Worm (Caenorhabditis elegans): ENCODE data around the gene div-1.

div-1 gene

DNA sequence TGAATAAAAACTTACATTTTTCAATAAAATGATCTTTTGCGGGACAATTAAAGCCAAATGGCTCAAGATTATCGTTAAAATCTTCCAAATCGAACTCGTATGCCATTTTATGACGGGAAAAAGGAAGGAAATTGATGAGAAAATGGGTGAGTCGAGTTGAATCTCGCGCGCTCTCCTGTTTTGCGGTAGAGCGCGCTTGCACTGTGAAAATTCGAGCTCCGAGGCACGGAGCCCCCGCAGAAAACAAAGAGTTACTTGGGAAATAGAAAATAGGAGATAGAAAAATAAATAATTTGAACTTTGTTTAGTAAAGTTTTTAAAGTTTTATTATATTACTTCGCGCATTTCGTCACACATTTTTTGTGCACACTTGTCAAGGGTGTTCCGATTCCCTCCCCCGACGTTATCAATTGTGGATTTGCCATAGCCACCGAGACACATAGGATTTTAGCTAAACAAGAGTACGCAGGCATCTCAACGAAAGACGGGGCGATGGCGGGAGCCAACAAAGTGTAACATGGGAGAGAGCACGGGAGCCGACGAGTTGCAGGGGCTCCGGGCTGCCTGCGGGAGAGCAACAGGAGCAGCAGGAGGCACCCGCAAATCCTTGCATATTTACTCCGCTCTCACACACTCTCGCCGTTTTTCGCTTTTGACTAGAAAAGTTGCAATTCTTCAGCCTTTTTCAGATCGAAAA is at the start of gene div-1, which contains the start of gene cor-1:
Gene div-1, minus strand, starts transcription at position 119 of the 697 bp plus-strand sequence.
Gene cor-1, plus strand, starts transcription at position 671 of the 697 bp plus-strand sequence.
- TF ChIP-seq ceh-36 (tag; optimal IDR thresholded peaks at IDR 0.05) (no peak), scrt-1 (GFP tag; IDR thresholded peaks at IDR 0.05) (0 out of 2 replicates have a peak, but pooled peaks have one; percentile 22), F13C5.2 (tag; optimal IDR thresholded peaks at IDR 0.05) (no peak), hnd-1 (tag; optimal IDR thresholded peaks at IDR 0.05) (no peak), flt-1 (GFP tag; IDR thresholded peaks at IDR 0.05) (no peak), hmg-4 (GFP tag; optimal IDR thresholded peaks at IDR 0.05) (peak; percentile 13)

DNA sequence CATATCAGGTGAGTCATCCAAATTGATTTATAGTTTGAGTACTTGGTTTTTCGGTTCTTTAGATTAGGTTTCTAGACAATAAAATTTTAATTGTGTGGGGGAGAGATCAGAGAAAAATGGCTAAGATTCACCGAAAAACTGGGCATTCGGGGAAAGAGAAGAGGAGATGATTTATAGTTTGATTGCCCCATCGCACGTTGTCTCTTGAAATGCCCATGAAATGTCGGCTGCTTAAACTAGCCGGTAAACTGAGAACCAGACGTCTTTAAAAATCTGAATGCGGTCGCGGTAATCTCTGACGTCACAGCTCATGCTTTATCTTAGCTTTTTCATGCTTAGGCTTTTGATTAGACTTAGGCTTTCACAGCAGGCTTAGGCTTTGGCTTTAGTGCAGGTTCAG is 48.5 kb upstream of the div-1 start:
- TF ChIP-seq B0310.2 (tag; optimal IDR thresholded peaks at IDR 0.05) (no peak), ceh-13 (GFP tag; optimal IDR thresholded peaks at IDR 0.05) (no peak), sea-1 (GFP tag; conservative IDR thresholded peaks at IDR 0.05) (no peak), hmg-4 (GFP tag; optimal IDR thresholded peaks at IDR 0.05) (no peak), scrt-1 (GFP tag; IDR thresholded peaks at IDR 0.05) (no peak), ceh-36 (tag; optimal IDR thresholded peaks at IDR 0.05) (no peak), hnd-1 (tag; optimal IDR thresholded peaks at IDR 0.05) (no peak)

DNA sequence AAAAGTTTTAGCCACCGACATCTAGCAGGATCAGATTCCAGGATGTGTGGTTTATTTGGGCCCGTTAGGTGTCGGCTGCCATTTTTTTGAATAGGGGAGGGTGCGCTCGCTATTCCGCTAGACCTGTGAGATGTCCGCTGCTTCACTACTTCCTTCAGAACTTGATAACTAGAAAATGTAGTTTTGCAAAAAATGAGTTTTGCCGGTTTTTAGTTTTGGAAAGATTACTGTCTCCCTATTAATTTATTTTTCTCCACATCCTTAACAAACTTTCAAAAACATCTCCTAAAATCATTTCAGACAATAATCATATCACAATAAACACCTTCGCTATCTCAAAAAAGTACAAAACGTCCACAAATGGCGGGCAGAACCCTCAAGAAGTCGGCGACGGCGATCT is 46.5 kb upstream of the div-1 start, which contains the start of gene vglu-2:
Gene vglu-2, plus strand, starts transcription at position 301 of the 400 bp plus-strand sequence.
- TF ChIP-seq scrt-1 (GFP tag; IDR thresholded peaks at IDR 0.05) (no peak), F13C5.2 (tag; optimal IDR thresholded peaks at IDR 0.05) (no peak), pes-1 (GFP tag; IDR thresholded peaks at IDR 0.05) (no peak), ceh-13 (GFP tag; optimal IDR thresholded peaks at IDR 0.05) (no peak), tra-4 (tag; optimal IDR thresholded peaks at IDR 0.05) (no peak), ets-7 (tag; optimal IDR thresholded peaks at IDR 0.05) (no peak), B0310.2 (tag; optimal IDR thresholded peaks at IDR 0.05) (no peak), ama-1 (optimal IDR thresholded peaks at IDR 0.05) (no peak), sea-1 (GFP tag; conservative IDR thresholded peaks at IDR 0.05) (no peak), ceh-36 (tag; optimal IDR thresholded peaks at IDR 0.05) (no peak), tbx-11 (GFP tag; IDR thresholded peaks at IDR 0.05) (no peak), aly-1 (tag; optimal IDR thresholded peaks at IDR 0.05) (no peak), tbx-37 (GFP tag; conservative IDR thresholded peaks at IDR 0.05) (no peak), hmg-4 (GFP tag; optimal IDR thresholded peaks at IDR 0.05) (no peak), flt-1 (GFP tag; IDR thresholded peaks at IDR 0.05) (no peak), hmbx-1 (tag; optimal IDR thresholded peaks at IDR 0.05) (no peak), hnd-1 (tag; optimal IDR thresholded peaks at IDR 0.05) (no peak)

DNA sequence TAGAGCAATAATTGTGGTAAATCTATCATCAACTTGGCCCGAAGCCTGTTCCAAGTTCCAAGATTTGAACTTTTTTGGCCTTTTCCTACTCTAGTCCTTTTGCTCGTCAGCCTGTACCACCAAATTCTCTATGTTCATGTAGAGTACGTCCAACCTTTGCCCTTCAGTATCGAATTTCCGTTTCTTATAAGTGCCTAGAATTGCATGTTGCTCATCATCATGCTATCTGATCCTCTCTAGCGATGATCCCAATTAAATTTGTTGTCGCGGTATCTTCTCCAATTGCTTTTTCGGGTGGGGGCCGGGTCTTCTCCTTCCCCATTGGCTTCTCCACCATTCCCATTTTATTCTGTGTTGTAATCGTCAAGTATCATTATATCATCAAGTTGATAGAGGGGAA is 45.6 kb upstream of the div-1 start:
- no peak for TF ChIP-seq flt-1 (GFP tag; IDR thresholded peaks at IDR 0.05)
- TF ChIP-seq ama-1 (optimal IDR thresholded peaks at IDR 0.05): no peak

DNA sequence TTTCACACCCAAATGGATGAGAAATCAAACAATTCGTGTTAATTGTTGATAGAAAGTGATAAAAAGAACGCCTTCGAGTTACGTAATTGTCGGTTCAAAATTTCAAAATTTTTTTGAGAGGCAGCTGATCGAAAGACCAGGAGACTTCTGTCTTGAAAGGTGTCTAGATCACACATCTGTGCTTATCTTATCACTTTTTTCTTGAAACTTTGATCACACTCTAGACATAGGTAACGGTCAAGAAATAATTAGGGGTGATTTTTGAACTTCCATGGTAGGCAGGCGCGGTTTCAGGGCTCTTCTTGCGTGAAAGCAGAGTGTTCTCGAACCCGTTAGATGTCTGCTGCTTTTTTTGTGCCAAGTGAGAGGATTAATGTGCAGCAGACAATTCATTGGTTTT is 45.0 kb upstream of the div-1 start:
- no peak for TF ChIP-seq tbx-11 (GFP tag; IDR thresholded peaks at IDR 0.05)

DNA sequence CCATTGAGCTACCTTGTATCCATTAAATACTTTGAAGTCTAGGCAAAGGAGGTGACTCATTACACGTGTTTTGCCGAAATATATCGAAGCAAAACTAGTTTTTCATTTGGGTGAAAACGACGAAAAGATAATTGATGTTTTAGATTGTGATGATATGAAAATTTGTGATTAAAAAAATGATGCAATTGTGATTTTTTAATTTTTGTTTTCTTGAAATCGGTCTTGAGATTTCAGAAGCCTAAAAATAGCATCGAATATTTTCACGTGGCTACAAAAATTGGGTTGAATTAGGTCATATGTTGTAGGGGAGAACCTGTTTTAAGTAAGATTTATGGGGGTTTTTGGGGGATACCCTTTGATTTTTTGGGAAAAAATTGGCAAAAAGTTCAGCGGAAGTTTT is 42.2 kb upstream of the div-1 start:
- TF ChIP-seq ceh-36 (tag; optimal IDR thresholded peaks at IDR 0.05) (no peak), hmg-4 (GFP tag; optimal IDR thresholded peaks at IDR 0.05) (no peak), flt-1 (GFP tag; IDR thresholded peaks at IDR 0.05) (no peak), F13C5.2 (tag; optimal IDR thresholded peaks at IDR 0.05) (no peak), B0310.2 (tag; optimal IDR thresholded peaks at IDR 0.05) (no peak), tra-4 (tag; optimal IDR thresholded peaks at IDR 0.05) (no peak), sea-1 (GFP tag; conservative IDR thresholded peaks at IDR 0.05) (no peak), hmbx-1 (tag; optimal IDR thresholded peaks at IDR 0.05) (no peak), tbx-11 (GFP tag; IDR thresholded peaks at IDR 0.05) (no peak), ets-7 (tag; optimal IDR thresholded peaks at IDR 0.05) (no peak), tbx-37 (GFP tag; conservative IDR thresholded peaks at IDR 0.05) (no peak), aly-1 (tag; optimal IDR thresholded peaks at IDR 0.05) (no peak), pes-1 (GFP tag; IDR thresholded peaks at IDR 0.05) (no peak), ceh-13 (GFP tag; optimal IDR thresholded peaks at IDR 0.05) (no peak), ama-1 (optimal IDR thresholded peaks at IDR 0.05) (no peak)

DNA sequence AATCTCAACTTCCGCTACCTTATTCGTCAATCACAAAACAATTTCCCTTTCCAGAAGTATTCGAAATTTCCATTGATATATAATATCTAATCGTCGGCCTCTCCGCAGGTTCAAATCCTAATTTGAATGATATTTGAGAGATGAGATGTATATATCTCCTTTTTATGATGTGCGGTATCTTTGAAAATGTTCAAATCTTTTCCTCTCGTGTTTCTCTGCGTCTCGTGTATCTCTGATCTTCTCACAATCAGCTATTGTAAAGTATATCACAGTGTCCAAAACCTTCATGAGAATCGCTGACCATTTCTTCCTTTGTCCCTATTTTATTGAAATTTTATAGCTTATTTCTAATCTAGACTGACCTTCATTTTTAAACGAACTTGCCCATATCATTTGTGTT is 41.4 kb upstream of the div-1 start:
- TF ChIP-seq tbx-11 (GFP tag; IDR thresholded peaks at IDR 0.05): no peak

DNA sequence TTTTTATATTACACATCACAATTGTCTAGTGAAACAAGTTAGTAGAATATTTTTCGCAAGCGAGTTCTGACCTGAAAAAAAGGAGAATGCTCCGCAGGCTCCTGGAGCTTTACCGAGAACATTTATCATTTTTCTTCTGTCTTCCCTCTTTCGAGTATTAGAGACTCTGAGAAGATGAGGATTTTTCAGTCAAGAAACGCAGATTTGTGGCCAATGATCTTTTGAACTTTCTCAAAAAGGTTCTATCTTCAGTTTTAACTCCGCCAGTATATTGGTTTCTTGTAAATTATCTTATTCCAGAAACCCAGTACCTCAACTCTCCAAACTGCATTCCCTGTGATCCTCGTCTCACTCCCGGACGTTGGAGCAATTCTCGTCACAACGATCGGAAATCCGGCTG is 37.3 kb upstream of the div-1 start, which contains the start of gene K10G9.2:
Gene K10G9.2, plus strand, starts transcription at position 301 of the 400 bp plus-strand sequence.
- TF ChIP-seq sea-1 (GFP tag; conservative IDR thresholded peaks at IDR 0.05) (no peak), tbx-37 (GFP tag; conservative IDR thresholded peaks at IDR 0.05) (no peak), ets-7 (tag; optimal IDR thresholded peaks at IDR 0.05) (no peak), ceh-13 (GFP tag; optimal IDR thresholded peaks at IDR 0.05) (no peak), aly-1 (tag; optimal IDR thresholded peaks at IDR 0.05) (no peak), hnd-1 (tag; optimal IDR thresholded peaks at IDR 0.05) (no peak), hmbx-1 (tag; optimal IDR thresholded peaks at IDR 0.05) (no peak), ceh-36 (tag; optimal IDR thresholded peaks at IDR 0.05) (no peak), F13C5.2 (tag; optimal IDR thresholded peaks at IDR 0.05) (no peak)

DNA sequence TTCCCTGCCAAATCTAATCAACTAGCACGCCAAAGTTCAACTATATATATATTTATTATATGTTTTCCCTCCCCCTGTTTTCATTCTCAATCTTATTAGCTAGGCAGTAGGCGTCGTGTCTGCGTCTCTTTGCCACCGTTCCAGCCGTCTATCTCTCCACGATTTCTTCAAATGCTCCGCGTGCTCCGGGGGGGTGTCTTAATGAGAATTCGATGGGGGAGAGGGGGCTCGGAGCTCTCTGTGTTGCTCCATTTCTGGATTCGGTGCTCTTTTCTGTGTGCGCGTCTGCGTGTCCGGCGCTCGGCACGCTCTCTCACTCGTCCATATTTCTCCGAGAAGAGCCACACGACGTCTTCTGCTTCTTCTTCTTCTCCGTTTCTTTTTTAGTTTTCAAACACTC is 35.9 kb upstream of the div-1 start:
- TF ChIP-seq tra-4 (tag; optimal IDR thresholded peaks at IDR 0.05) (no peak), sea-1 (GFP tag; conservative IDR thresholded peaks at IDR 0.05) (no peak), tbx-11 (GFP tag; IDR thresholded peaks at IDR 0.05) (no peak), B0310.2 (tag; optimal IDR thresholded peaks at IDR 0.05) (no peak)
